Fruit fly (Drosophila melanogaster) whole organism, prepupa: ENCODE results near the gene Snoo.

Experiments
- CG32006 ChIP-seq: fragments of 200-800 bp; sonication (Bioruptor generic); optimal IDR thresholded peaks from 3 replicates; lab custom pipeline; 2017; ENCODE audit warnings: missing biosample characterization, mild to moderate bottlenecking, missing genetic modification characterization
- CG9139 ChIP-seq: fragments of 200-800 bp; sonication (Bioruptor generic); optimal IDR thresholded peaks from 3 replicates; lab custom pipeline; 2017; ENCODE audit warnings: missing biosample characterization, mild to moderate bottlenecking, missing genetic modification characterization
- Gug ChIP-seq: fragments of 200-800 bp; sonication (Bioruptor generic); IDR thresholded peaks from 2 replicates; pipeline ENCODE4 v1.3.6; 2022; ENCODE audit warnings: missing biosample characterization, missing genetic modification characterization
- Met ChIP-seq: fragments of 200-800 bp; sonication (Bioruptor generic); optimal IDR thresholded peaks from 3 replicates; lab custom pipeline; 2016; ENCODE audit warnings: missing biosample characterization, missing genetic modification characterization
- Smox ChIP-seq: fragments of 200-800 bp; sonication (Bioruptor generic); optimal IDR thresholded peaks from 3 replicates; lab custom pipeline; 2016; ENCODE audit warnings: missing biosample characterization, missing genetic modification characterization
- Sox102F ChIP-seq: fragments of 200-800 bp; sonication (Bioruptor generic); optimal IDR thresholded peaks from 2 replicates; lab custom pipeline; 2016; ENCODE audit warnings: missing biosample characterization, mild to moderate bottlenecking, missing genetic modification characterization
- dsx ChIP-seq: fragments of 200-800 bp; optimal IDR thresholded peaks from 3 replicates; lab custom pipeline; 2019; ENCODE audit warnings: missing biosample characterization, mild to moderate bottlenecking, missing genetic modification characterization, moderate library complexity; ENCODE audit not compliant: poor library complexity, severe bottlenecking
- lz ChIP-seq: fragments of 200-800 bp; sonication (Bioruptor generic); optimal IDR thresholded peaks from 3 replicates; lab custom pipeline; 2016; ENCODE audit warnings: missing biosample characterization, missing genetic modification characterization
- pdm3 ChIP-seq: fragments of 200-800 bp; sonication (Bioruptor generic); optimal IDR thresholded peaks from 3 replicates; lab custom pipeline; 2016; ENCODE audit warnings: missing biosample characterization, missing genetic modification characterization
- spab ChIP-seq: fragments of 200-800 bp; sonication (Bioruptor generic); optimal IDR thresholded peaks from 2 replicates; lab custom pipeline; 2017; ENCODE audit warnings: missing biosample characterization, mild to moderate bottlenecking, missing genetic modification characterization, missing genetic modification reagents
- svp ChIP-seq: fragments of 200-800 bp; sonication (Bioruptor generic); peaks from one replicate; lab custom pipeline; 2016; ENCODE audit warnings: missing biosample characterization, missing genetic modification characterization

dm6 chr2L:7956310-7957067, 27.5 kb downstream of the Snoo start:
- no peak for TF ChIP-seq dsx (GFP tag; lab: Kevin White, UChicago)
- no peak for TF ChIP-seq Sox102F (GFP tag; lab: Kevin White, UChicago)
- no peak for TF ChIP-seq Met (GFP tag; lab: Kevin White, UChicago)
- no peak for TF ChIP-seq pdm3 (GFP tag; lab: Kevin White, UChicago)
- no peak for TF ChIP-seq CG9139 (GFP tag; lab: Kevin White, UChicago)
- no peak for TF ChIP-seq Smox (GFP tag; lab: Kevin White, UChicago)
- TF ChIP-seq svp (GFP tag; lab: Kevin White, UChicago), result peak; percentile 47
- TF ChIP-seq spab (GFP tag; lab: Kevin White, UChicago), result no peak
- peak; percentile 76 for TF ChIP-seq CG32006 (GFP tag; lab: Kevin White, UChicago)
- peak; percentile 52; the same call in 1 of the 2 replicates for TF ChIP-seq Gug
- TF ChIP-seq lz (GFP tag; lab: Kevin White, UChicago), result no peak
